Fruit fly (Drosophila melanogaster) whole organism, embryonic: Measurements from ENCODE around the gene CG5262.

ENCODE experiments used
- Abd-B ChIP-seq: fragments of 200-800 bp; sonication (Bioruptor generic); optimal IDR thresholded peaks from 2 replicates; lab custom pipeline; 2018; ENCODE audit warnings: missing biosample characterization, mild to moderate bottlenecking, missing genetic modification characterization, moderate library complexity
- Atf3 ChIP-seq: fragments of 200-800 bp; sonication (Bioruptor generic); optimal IDR thresholded peaks from 3 replicates; lab custom pipeline; 2016; ENCODE audit warnings: missing biosample characterization, missing genetic modification characterization
- CG10959 ChIP-seq: fragments of 200-800 bp; sonication (Bioruptor generic); IDR thresholded peaks from 2 replicates; pipeline ENCODE4 v1.3.6; 2022; ENCODE audit warnings: missing biosample characterization, missing genetic modification characterization
- CG1647 ChIP-seq: fragments of 200-800 bp; sonication (Bioruptor generic); optimal IDR thresholded peaks from 3 replicates; lab custom pipeline; 2016; ENCODE audit warnings: missing biosample characterization, missing genetic modification characterization
- CG16813 ChIP-seq: fragments of 200-800 bp; sonication (Bioruptor generic); IDR thresholded peaks from 3 replicates; pipeline ENCODE4 v1.3.6; 2022; ENCODE audit warnings: missing biosample characterization, missing genetic modification characterization; ENCODE audit not compliant: partially characterized antibody
- CG4424 ChIP-seq: fragments of 200-800 bp; sonication (Bioruptor generic); optimal IDR thresholded peaks from 3 replicates; lab custom pipeline; 2016; ENCODE audit warnings: missing biosample characterization, missing genetic modification characterization
- CG7963 ChIP-seq: fragments of 200-800 bp; sonication (Bioruptor generic); IDR thresholded peaks from 3 replicates; pipeline ENCODE4 v1.3.6; 2022; ENCODE audit warnings: missing biosample characterization, missing genetic modification characterization; ENCODE audit not compliant: partially characterized antibody
- Dad ChIP-seq: fragments of 200-800 bp; sonication (Bioruptor generic); optimal IDR thresholded peaks from 3 replicates; lab custom pipeline; 2016; ENCODE audit warnings: missing biosample characterization, missing genetic modification characterization
- H15 ChIP-seq: fragments of 200-800 bp; sonication (Bioruptor generic); IDR thresholded peaks from 3 replicates; pipeline ENCODE4 v1.3.6; 2022; ENCODE audit warnings: missing biosample characterization, missing genetic modification characterization
- dimm ChIP-seq: fragments of 200-800 bp; sonication (Bioruptor generic); IDR thresholded peaks from 2 replicates; pipeline ENCODE4 v1.3.6; 2022; ENCODE audit warnings: missing biosample characterization, missing genetic modification characterization
- fru ChIP-seq: fragments of >200 bp; optimal IDR thresholded peaks from 2 replicates; lab custom pipeline; 2017
- inv ChIP-seq: fragments of 200-800 bp; sonication (Bioruptor generic); IDR thresholded peaks from 2 replicates; pipeline ENCODE4 v1.3.6; 2022; ENCODE audit warnings: missing biosample characterization, missing genetic modification characterization; ENCODE audit not compliant: partially characterized antibody
- usp ChIP-seq: fragments of >200 bp; optimal IDR thresholded peaks from 2 replicates; lab custom pipeline; 2017; ENCODE audit warnings: missing biosample characterization, missing genetic modification characterization

DNA sequence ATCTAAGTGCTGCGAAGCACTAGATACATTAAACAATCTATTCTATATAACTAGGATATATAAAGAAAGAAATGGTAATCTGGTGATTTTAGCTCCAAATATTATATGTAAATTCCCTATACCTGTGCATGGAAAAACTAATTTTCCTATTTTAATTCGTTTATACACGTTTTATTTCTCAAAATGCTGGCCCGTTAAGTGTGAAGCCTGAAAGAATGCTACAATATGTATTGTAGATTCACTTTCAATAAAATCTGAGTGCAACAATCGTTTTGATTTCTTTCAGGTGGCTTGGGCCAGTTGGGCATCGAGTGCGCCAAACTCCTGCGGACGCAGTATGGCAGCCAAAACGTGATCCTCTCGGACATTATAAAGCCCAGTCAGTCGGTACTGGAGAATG is 37.2 kb upstream of the CG5262 start:
- TF ChIP-seq Atf3 (GFP tag; lab: Kevin White, UChicago) (no peak), H15 (GFP tag; lab: Robert Waterston, UW) (no peak), Abd-B (GFP tag; lab: Kevin White, UChicago) (no peak), Dad (GFP tag; lab: Kevin White, UChicago) (no peak), CG4424 (GFP tag; lab: Kevin White, UChicago) (no peak), CG1647 (GFP tag; lab: Kevin White, UChicago) (no peak), inv (no peak), usp (no peak), CG16813 (no peak), fru (lab: Kevin White, UChicago) (no peak), CG7963 (GFP tag; lab: Robert Waterston, UW) (no peak), CG10959 (GFP tag; lab: Robert Waterston, UW) (no peak), dimm (GFP tag; lab: Robert Waterston, UW) (no peak)
